Fruit fly (Drosophila melanogaster): ENCODE measurements around the gene CG4998.

Gene CG4998

dm6 chr3L:16385252-16385879 is 46.6 kb downstream of the CG4998 start (continued):
- TF ChIP-seq Atf6 (GFP tag; IDR thresholded peaks at IDR 0.05) (0 out of 2 replicates have a peak, but pooled peaks have one; percentile 30), CG5953 (GFP tag; IDR thresholded peaks at IDR 0.05) (no peak), CG8478 (optimal IDR thresholded peaks at IDR 0.05) (peak; percentile 23), CG5180 (GFP tag; optimal IDR thresholded peaks at IDR 0.05) (no peak), CoRest (tag; optimal IDR thresholded peaks at IDR 0.05) (no peak), esg (GFP tag; conservative IDR thresholded peaks at IDR 0.05) (no peak), pros (GFP tag; optimal IDR thresholded peaks at IDR 0.05) (no peak), CG10321 (GFP tag; IDR thresholded peaks at IDR 0.05) (no peak), CG14014 (GFP tag; IDR thresholded peaks at IDR 0.05) (no peak), HLH3B (GFP tag; IDR thresholded peaks at IDR 0.05) (no peak), Doc2 (GFP tag; IDR thresholded peaks at IDR 0.05) (no peak), CG4282 (GFP tag; optimal IDR thresholded peaks at IDR 0.05) (no peak), B-H2 (GFP tag; optimal IDR thresholded peaks at IDR 0.05) (peak; percentile 18), Rx (GFP tag; IDR thresholded peaks at IDR 0.05) (no peak), tio (GFP tag; optimal IDR thresholded peaks at IDR 0.05) (no peak), usp (GFP tag; optimal IDR thresholded peaks at IDR 0.05) (no peak), CG1602 (GFP tag; optimal IDR thresholded peaks at IDR 0.05) (no peak), wdn (GFP tag; IDR thresholded peaks at IDR 0.05) (no peak), vvl (GFP tag; IDR thresholded peaks at IDR 0.05) (no peak), CG9932 (GFP tag; IDR thresholded peaks at IDR 0.05) (no peak), CG8290 (GFP tag; optimal IDR thresholded peaks at IDR 0.05) (no peak), CG8290 (tag; optimal IDR thresholded peaks at IDR 0.05) (no peak), gem (tag; optimal IDR thresholded peaks at IDR 0.05) (no peak), Trl (optimal IDR thresholded peaks at IDR 0.05) (peak in 1 of 2 experiments; percentile 2), Trl (GFP tag; optimal IDR thresholded peaks at IDR 0.05) (no peak), Dfd (GFP tag; optimal IDR thresholded peaks at IDR 0.05) (no peak), corto (GFP tag; optimal IDR thresholded peaks at IDR 0.05) (no peak), Rfx (GFP tag; IDR thresholded peaks at IDR 0.05) (no peak), CG12236 (GFP tag; optimal IDR thresholded peaks at IDR 0.05) (peak; percentile 8), CG12104 (GFP tag; optimal IDR thresholded peaks at IDR 0.05) (no peak), CG12659 (GFP tag; optimal IDR thresholded peaks at IDR 0.05) (no peak), D19B (GFP tag; optimal IDR thresholded peaks at IDR 0.05) (no peak), en (GFP tag; optimal IDR thresholded peaks at IDR 0.05) (no peak), CG32532 (GFP tag; IDR thresholded peaks at IDR 0.05) (0 out of 2 replicates have a peak, but pooled peaks have one; percentile 10), Xbp1 (GFP tag; optimal IDR thresholded peaks at IDR 0.05) (peak; percentile 20), HLHmδ (GFP tag; optimal IDR thresholded peaks at IDR 0.05) (peak; percentile 44), CG6654 (GFP tag; optimal IDR thresholded peaks at IDR 0.05) (no peak), Asciz (GFP tag; optimal IDR thresholded peaks at IDR 0.05) (no peak), fd3F (GFP tag; optimal IDR thresholded peaks at IDR 0.05) (no peak), bowl (GFP tag; IDR thresholded peaks at IDR 0.05) (no peak), CG2199 (GFP tag; IDR thresholded peaks at IDR 0.05) (peak; percentile 64; the same call in 2 of the 3 replicates), hth (optimal IDR thresholded peaks at IDR 0.05) (no peak), otp (GFP tag; IDR thresholded peaks at IDR 0.05) (no peak), Scr (GFP tag; IDR thresholded peaks at IDR 0.05; ENCODE audit: partially characterized antibody) (0 out of 2 replicates have a peak, but pooled peaks have one; percentile 21), btn (GFP tag; optimal IDR thresholded peaks at IDR 0.05) (no peak), lbe (GFP tag; optimal IDR thresholded peaks at IDR 0.05) (peak; percentile 23), Dip3 (GFP tag; optimal IDR thresholded peaks at IDR 0.05) (no peak), lov (optimal IDR thresholded peaks at IDR 0.05) (no peak), lov (GFP tag; IDR thresholded peaks at IDR 0.05) (0 out of 3 replicates have a peak, but pooled peaks have one; percentile 52), maf-S (GFP tag; optimal IDR thresholded peaks at IDR 0.05) (no peak), CG2712 (tag; optimal IDR thresholded peaks at IDR 0.05) (no peak), Mad (GFP tag; optimal IDR thresholded peaks at IDR 0.05) (no peak), Dp (GFP tag; optimal IDR thresholded peaks at IDR 0.05) (no peak)
